Worm (Caenorhabditis elegans): ENCODE data around the gene sysm-1.

- TF ChIP-seq elt-4 (tag; optimal IDR thresholded peaks at IDR 0.05) (no peak), zip-5 (tag; optimal IDR thresholded peaks at IDR 0.05) (no peak), tbx-2 (tag; optimal IDR thresholded peaks at IDR 0.05) (no peak), ceh-9 (tag; optimal IDR thresholded peaks at IDR 0.05) (no peak), npax-4 (tag; optimal IDR thresholded peaks at IDR 0.05) (no peak), pag-3 (tag; optimal IDR thresholded peaks at IDR 0.05; ENCODE audit: borderline replicate concordance) (no peak), rnt-1 (tag; optimal IDR thresholded peaks at IDR 0.05) (no peak), ceh-18 (tag; optimal IDR thresholded peaks at IDR 0.05) (no peak), sdc-2 (tag; optimal IDR thresholded peaks at IDR 0.05) (no peak), pat-9 (tag; optimal IDR thresholded peaks at IDR 0.05) (no peak), ama-1 (optimal IDR thresholded peaks at IDR 0.05) (no peak), dmd-4 (tag; optimal IDR thresholded peaks at IDR 0.05; ENCODE audit: borderline replicate concordance) (no peak)
Measured at ce11 chrII:9130339-9130738, 47.3 kb upstream of the sysm-1 start.
